Fruit fly (Drosophila melanogaster) Kc167 (cell line): ENCODE results near the gene Tfb4.

ENCODE experiments used
- Myc ChIP-seq: fragments of >200 bp; optimal IDR thresholded peaks from 2 replicates; lab custom pipeline; 2017; ENCODE audit warnings: missing external identifiers
- Sin3A ChIP-seq: fragments of >200 bp; optimal IDR thresholded peaks from 2 replicates; lab custom pipeline; 2018; ENCODE audit warnings: missing external identifiers
- h ChIP-seq: fragments of >200 bp; optimal IDR thresholded peaks from 3 replicates; lab custom pipeline; 2018; ENCODE audit warnings: missing external identifiers
- insv ChIP-seq: fragments of >200 bp; optimal IDR thresholded peaks from 3 replicates; lab custom pipeline; 2018; ENCODE audit warnings: missing external identifiers
- psq ChIP-seq: fragments of >200 bp; optimal IDR thresholded peaks from 2 replicates; lab custom pipeline; 2017; ENCODE audit warnings: missing external identifiers
- ttk ChIP-seq: sonication (Bioruptor generic); optimal IDR thresholded peaks from 2 replicates; lab custom pipeline; 2017; ENCODE audit warnings: missing external identifiers

The Tfb4 gene

dm6 chr2L:1150554-1150953 is at the start of gene Tfb4, which contains the start of gene Vps29:
Gene Tfb4 (minus strand): TSS chr2L:1150677.
Gene Vps29 (plus strand): TSS chr2L:1150766.
- TF ChIP-seq psq (no peak), insv (lab: Kevin White, UChicago) (no peak), ttk (lab: Kevin White, UChicago) (no peak), Sin3A (no peak), Myc (lab: Kevin White, UChicago) (no peak), h (lab: Kevin White, UChicago) (no peak)

- TF ChIP-seq Myc (lab: Kevin White, UChicago) (no peak), h (lab: Kevin White, UChicago) (no peak), psq (no peak), insv (lab: Kevin White, UChicago) (no peak), ttk (lab: Kevin White, UChicago) (no peak)
These were observed 48.7 kb upstream of the Tfb4 start, which contains the start of the genes CG5139 and CG43348 for dm6 chr2L:1199166-1199565. Gene CG5139 (minus strand): TSS chr2L:1199266. Gene CG43348 (plus strand): TSS chr2L:1199412.

- TF ChIP-seq Sin3A = no peak
- TF ChIP-seq insv (lab: Kevin White, UChicago) = no peak
- no peak for TF ChIP-seq psq
- no peak for TF ChIP-seq ttk (lab: Kevin White, UChicago)
- no peak for TF ChIP-seq h (lab: Kevin White, UChicago)
- no peak for TF ChIP-seq Myc (lab: Kevin White, UChicago)
These were observed 35.4 kb upstream of the Tfb4 start, which contains the start of gene CG5001 for dm6 chr2L:1185642-1186497. Gene CG5001 (plus strand): TSS chr2L:1185757.

- no peak for TF ChIP-seq insv (lab: Kevin White, UChicago)
- no peak for TF ChIP-seq ttk (lab: Kevin White, UChicago)
- TF ChIP-seq psq = no peak
- no peak for TF ChIP-seq h (lab: Kevin White, UChicago)
- no peak for TF ChIP-seq Myc (lab: Kevin White, UChicago)
- TF ChIP-seq Sin3A = no peak
These were observed 33.3 kb upstream of the Tfb4 start, which contains the start of the genes CG5126 and Tgt for dm6 chr2L:1183799-1184198. Gene CG5126 (minus strand): TSS chr2L:1184020. Gene Tgt (plus strand): TSS chr2L:1184065.

dm6 chr2L:1177522-1177921 is 27.0 kb upstream of the Tfb4 start, which contains the start of gene CG4896:
Gene CG4896 (plus strand): TSS chr2L:1177690.
- TF ChIP-seq h (lab: Kevin White, UChicago) = no peak
- TF ChIP-seq ttk (lab: Kevin White, UChicago) = no peak
- TF ChIP-seq Myc (lab: Kevin White, UChicago) = no peak
- no peak for TF ChIP-seq Sin3A
- TF ChIP-seq insv (lab: Kevin White, UChicago) = no peak
- TF ChIP-seq psq = no peak

dm6 chr2L:1172704-1173107 is 22.2 kb upstream of the Tfb4 start, which contains the start of the genes Charon and CG4887:
Gene Charon (minus strand): TSS chr2L:1172805.
Gene CG4887 (plus strand): TSS chr2L:1173009.
- TF ChIP-seq insv (lab: Kevin White, UChicago) (no peak), Myc (lab: Kevin White, UChicago) (no peak), h (lab: Kevin White, UChicago) (no peak), Sin3A (no peak), psq (no peak), ttk (lab: Kevin White, UChicago) (no peak)

dm6 chr2L:1169867-1170415 is 19.5 kb upstream of the Tfb4 start, which contains the start of the genes CG31922 and Plap:
Gene CG31922 (plus strand): TSS chr2L:1170181.
Gene Plap (minus strand): TSS chr2L:1170365.
- no peak for TF ChIP-seq h (lab: Kevin White, UChicago)
- no peak for TF ChIP-seq insv (lab: Kevin White, UChicago)
- no peak for TF ChIP-seq Myc (lab: Kevin White, UChicago)
- TF ChIP-seq ttk (lab: Kevin White, UChicago) = no peak
- no peak for TF ChIP-seq psq
- TF ChIP-seq Sin3A = no peak

dm6 chr2L:1166326-1166725 is 15.8 kb upstream of the Tfb4 start, which contains the start of gene CG14341:
Gene CG14341 (plus strand): TSS chr2L:1166506.
- TF ChIP-seq ttk (lab: Kevin White, UChicago) (no peak), Myc (lab: Kevin White, UChicago) (no peak), Sin3A (no peak), insv (lab: Kevin White, UChicago) (no peak), psq (no peak), h (lab: Kevin White, UChicago) (no peak)

dm6 chr2L:1164294-1164693 is 13.8 kb upstream of the Tfb4 start, which contains the start of gene IntS14:
Gene IntS14 (plus strand): TSS chr2L:1164443.
- TF ChIP-seq h (lab: Kevin White, UChicago) (no peak), ttk (lab: Kevin White, UChicago) (no peak), Myc (lab: Kevin White, UChicago) (no peak), Sin3A (no peak), insv (lab: Kevin White, UChicago) (no peak), psq (no peak)

dm6 chr2L:1163538-1164143 is 13.2 kb upstream of the Tfb4 start, which contains the start of gene CG5080:
Gene CG5080 (minus strand): TSS chr2L:1163886.
- TF ChIP-seq h (lab: Kevin White, UChicago) = no peak
- no peak for TF ChIP-seq psq
- no peak for TF ChIP-seq Sin3A
